Fruit fly (Drosophila melanogaster): ENCODE data around the gene CG43736.
A peak's percentile ranks its signal among the peaks of the same experiment; 100 is the strongest.

The CG43736 gene

dm6 chrX:6876343-6876742 lies 12.7 kb downstream of the CG43736 start (continued):
- no peak for TF ChIP-seq nmo (GFP tag; optimal IDR thresholded peaks at IDR 0.05)
- TF ChIP-seq CG15011 (GFP tag; optimal IDR thresholded peaks at IDR 0.05), result no peak

- TF ChIP-seq exex (tag; optimal IDR thresholded peaks at IDR 0.05) (no peak), Ets65A (GFP tag) (peak; percentile 57), Neu2 (GFP tag; optimal IDR thresholded peaks at IDR 0.05; ENCODE audit: borderline replicate concordance) (no peak), prd (optimal IDR thresholded peaks at IDR 0.05) (no peak), prd (GFP tag; IDR thresholded peaks at IDR 0.05) (peak; percentile 46; the same call in 2 of the 3 replicates), CG11504 (tag; optimal IDR thresholded peaks at IDR 0.05) (peak; percentile 3), CG7839 (tag; optimal IDR thresholded peaks at IDR 0.05) (peak; percentile 2), row (GFP tag; IDR thresholded peaks at IDR 0.05) (0 out of 3 replicates have a peak, but pooled peaks have one; percentile 19), sens (GFP tag) (peak; percentile 63)
Measured at dm6 chrX:6898147-6898546, 34.5 kb downstream of the CG43736 start.

- TF ChIP-seq Drgx (GFP tag; IDR thresholded peaks at IDR 0.05) (0 out of 2 replicates have a peak, but pooled peaks have one; percentile 18), Ptx1 (GFP tag; IDR thresholded peaks at IDR 0.05) (0 out of 2 replicates have a peak, but pooled peaks have one; percentile 8), NC2α (GFP tag; optimal IDR thresholded peaks at IDR 0.05) (no peak), CG11504 (tag; optimal IDR thresholded peaks at IDR 0.05) (peak; percentile 23)
Measured at dm6 chrX:6906670-6907069, 43.0 kb downstream of the CG43736 start.

dm6 chrX:6908078-6908477 lies 44.4 kb downstream of the CG43736 start, which contains the start of gene CG14431:
Gene CG14431 (plus strand): TSS chrX:6908277.
- TF ChIP-seq CrebB (tag; optimal IDR thresholded peaks at IDR 0.05) (no peak), peb (GFP tag; IDR thresholded peaks at IDR 0.05) (no peak), Bteb2 (GFP tag; optimal IDR thresholded peaks at IDR 0.05) (no peak), Jarid2 (GFP tag; optimal IDR thresholded peaks at IDR 0.05) (peak; percentile 64), CG2120 (GFP tag; optimal IDR thresholded peaks at IDR 0.05) (no peak), sens (GFP tag) (peak; percentile 27), sqz (GFP tag; optimal IDR thresholded peaks at IDR 0.05) (no peak), ci (GFP tag; IDR thresholded peaks at IDR 0.05) (0 out of 3 replicates have a peak, but pooled peaks have one; percentile 12), CG12155 (GFP tag; optimal IDR thresholded peaks at IDR 0.05) (no peak), HLHmδ (GFP tag; optimal IDR thresholded peaks at IDR 0.05) (peak; percentile 7), Drgx (GFP tag; IDR thresholded peaks at IDR 0.05) (peak; percentile 27; the same call in 1 of the 2 replicates), CG9215 (GFP tag; IDR thresholded peaks at IDR 0.05) (no peak), CG31365 (tag; optimal IDR thresholded peaks at IDR 0.05) (no peak), Deaf1 (tag; optimal IDR thresholded peaks at IDR 0.05) (peak; percentile 97), CG11504 (tag; optimal IDR thresholded peaks at IDR 0.05) (peak; percentile 26), CG6175 (GFP tag; IDR thresholded peaks at IDR 0.05) (0 out of 3 replicates have a peak, but pooled peaks have one; percentile 36), prd (optimal IDR thresholded peaks at IDR 0.05) (no peak), prd (GFP tag; IDR thresholded peaks at IDR 0.05) (0 out of 3 replicates have a peak, but pooled peaks have one; percentile 13), CG5245 (GFP tag; optimal IDR thresholded peaks at IDR 0.05) (no peak), bab2 (GFP tag; optimal IDR thresholded peaks at IDR 0.05) (no peak)

dm6 chrX:6909135-6909534 lies 45.4 kb downstream of the CG43736 start:
- TF ChIP-seq caup (GFP tag; optimal IDR thresholded peaks at IDR 0.05; ENCODE audit: severe bottlenecking) (no peak), Drgx (GFP tag; IDR thresholded peaks at IDR 0.05) (peak; percentile 43)

dm6 chrX:6912269-6912668 lies 48.6 kb downstream of the CG43736 start:
- TF ChIP-seq phol (tag; optimal IDR thresholded peaks at IDR 0.05) (no peak), Bteb2 (GFP tag; optimal IDR thresholded peaks at IDR 0.05) (no peak), hth (optimal IDR thresholded peaks at IDR 0.05) (no peak), Drgx (GFP tag; IDR thresholded peaks at IDR 0.05) (peak; percentile 79), CG2678 (tag; optimal IDR thresholded peaks at IDR 0.05) (peak; percentile 10), CG7357 (GFP tag; IDR thresholded peaks at IDR 0.05) (0 out of 3 replicates have a peak, but pooled peaks have one; percentile 14), vfl (GFP tag; optimal IDR thresholded peaks at IDR 0.05) (no peak), sob (GFP tag; IDR thresholded peaks at IDR 0.05) (0 out of 2 replicates have a peak, but pooled peaks have one; percentile 26), CG18599 (GFP tag; optimal IDR thresholded peaks at IDR 0.05) (peak; percentile 15), CG6689 (GFP tag; IDR thresholded peaks at IDR 0.05) (peak; percentile 14; the same call in 1 of the 2 replicates), Dip2 (GFP tag; IDR thresholded peaks at IDR 0.05) (no peak), Ada2b (GFP tag; IDR thresholded peaks at IDR 0.05) (peak; percentile 45; the same call in 1 of the 2 replicates), CG17361 (GFP tag; IDR thresholded peaks at IDR 0.05) (no peak), dmrt99B (tag; optimal IDR thresholded peaks at IDR 0.05) (peak; percentile 7), CG11504 (tag; optimal IDR thresholded peaks at IDR 0.05) (peak; percentile 42), cas (GFP tag; IDR thresholded peaks at IDR 0.05) (no peak)

Data from whole organism, embryonic.